Fruit fly (Drosophila melanogaster): ENCODE results near the gene pum.
A peak's percentile ranks its signal among the peaks of the same experiment; 100 is the strongest.

pum gene

dm6 chr3R:9246879-9247621 lies 9.6 kb upstream of the pum start (continued):
- TF ChIP-seq lab (GFP tag; optimal IDR thresholded peaks at IDR 0.05) (no peak), CG3065 (GFP tag; optimal IDR thresholded peaks at IDR 0.05) (no peak), NK7.1 (GFP tag; optimal IDR thresholded peaks at IDR 0.05) (no peak), rib (GFP tag; IDR thresholded peaks at IDR 0.05) (no peak), CG12219 (GFP tag; optimal IDR thresholded peaks at IDR 0.05) (peak; percentile 67), CG2116 (GFP tag; optimal IDR thresholded peaks at IDR 0.05) (no peak), CG32772 (GFP tag; IDR thresholded peaks at IDR 0.05) (peak; percentile 44; the same call in 1 of the 2 replicates), CG32767 (GFP tag; IDR thresholded peaks at IDR 0.05) (peak; percentile 63; the same call in 1 of the 2 replicates), gce (GFP tag; IDR thresholded peaks at IDR 0.05) (no peak), CG7556 (GFP tag; optimal IDR thresholded peaks at IDR 0.05) (peak; percentile 62), kah (GFP tag; optimal IDR thresholded peaks at IDR 0.05) (no peak), CG14860 (GFP tag; IDR thresholded peaks at IDR 0.05; ENCODE audit: partially characterized antibody) (no peak), HmgD (GFP tag; optimal IDR thresholded peaks at IDR 0.05) (no peak), crp (GFP tag; optimal IDR thresholded peaks at IDR 0.05) (no peak), jing (GFP tag; optimal IDR thresholded peaks at IDR 0.05) (peak; percentile 36), repo (GFP tag; optimal IDR thresholded peaks at IDR 0.05) (no peak), CG9215 (GFP tag; IDR thresholded peaks at IDR 0.05) (no peak), Ets65A (GFP tag) (no peak), gcm (GFP tag; optimal IDR thresholded peaks at IDR 0.05) (peak; percentile 75), MBD-R2 (GFP tag; IDR thresholded peaks at IDR 0.05) (no peak), nerfin-1 (tag; optimal IDR thresholded peaks at IDR 0.05) (peak; percentile 80), eve (GFP tag; optimal IDR thresholded peaks at IDR 0.05) (no peak), MESR4 (GFP tag; optimal IDR thresholded peaks at IDR 0.05) (no peak), Kr (GFP tag; optimal IDR thresholded peaks at IDR 0.05) (no peak), CG10321 (GFP tag; IDR thresholded peaks at IDR 0.05) (no peak), NC2α (GFP tag; optimal IDR thresholded peaks at IDR 0.05) (peak; percentile 31), gfzf (GFP tag; optimal IDR thresholded peaks at IDR 0.05) (no peak), TFAM (GFP tag; optimal IDR thresholded peaks at IDR 0.05) (no peak), trem (tag; optimal IDR thresholded peaks at IDR 0.05) (peak; percentile 80), dmrt11E (tag; optimal IDR thresholded peaks at IDR 0.05) (peak; percentile 68), Spps (tag; optimal IDR thresholded peaks at IDR 0.05) (peak; percentile 81), CG14965 (GFP tag; optimal IDR thresholded peaks at IDR 0.05; ENCODE audit: borderline replicate concordance) (no peak), abd-A (tag; optimal IDR thresholded peaks at IDR 0.05) (no peak), CG11504 (tag; optimal IDR thresholded peaks at IDR 0.05) (peak; percentile 76), pzg (GFP tag; optimal IDR thresholded peaks at IDR 0.05) (no peak), slbo (GFP tag; IDR thresholded peaks at IDR 0.05) (peak; percentile 57), br (optimal IDR thresholded peaks at IDR 0.05) (no peak), CG14014 (GFP tag; IDR thresholded peaks at IDR 0.05) (no peak), Mrtf (GFP tag; IDR thresholded peaks at IDR 0.05) (no peak), onecut (GFP tag; IDR thresholded peaks at IDR 0.05) (peak; percentile 53), so (GFP tag; IDR thresholded peaks at IDR 0.05) (no peak), nerfin-2 (GFP tag; IDR thresholded peaks at IDR 0.05; ENCODE audit: partially characterized antibody) (no peak), Antp (GFP tag; optimal IDR thresholded peaks at IDR 0.05) (peak; percentile 8), CG2712 (tag; optimal IDR thresholded peaks at IDR 0.05) (peak; percentile 86), CrebB (tag; optimal IDR thresholded peaks at IDR 0.05) (peak; percentile 25), fd102C (GFP tag; optimal IDR thresholded peaks at IDR 0.05) (no peak), CG1647 (GFP tag; optimal IDR thresholded peaks at IDR 0.05) (no peak), CG31224 (GFP tag; IDR thresholded peaks at IDR 0.05) (peak; percentile 13; the same call in 1 of the 2 replicates), Xrp1 (GFP tag; IDR thresholded peaks at IDR 0.05) (peak; percentile 81), CG10209 (GFP tag; optimal IDR thresholded peaks at IDR 0.05) (peak; percentile 43)
